Fruit fly (Drosophila melanogaster): ENCODE data around the gene DNAlig3.
A peak's percentile ranks its signal among the peaks of the same experiment; 100 is the strongest.

Gene DNAlig3

dm6 chr3R:12413274-12413958 lies 11.8 kb upstream of the DNAlig3 start, which contains the start of the genes Dip-C and pps (continued):
- no peak for TF ChIP-seq Optix (GFP tag; IDR thresholded peaks at IDR 0.05)
- TF ChIP-seq otp (GFP tag; IDR thresholded peaks at IDR 0.05): no peak
- no peak for TF ChIP-seq CG32772 (GFP tag; IDR thresholded peaks at IDR 0.05)
- no peak for TF ChIP-seq CG33557 (GFP tag; optimal IDR thresholded peaks at IDR 0.05)
- TF ChIP-seq bigmax (GFP tag; optimal IDR thresholded peaks at IDR 0.05): no peak
- no peak for TF ChIP-seq Hr51 (GFP tag; optimal IDR thresholded peaks at IDR 0.05)
- no peak for TF ChIP-seq CG1792 (GFP tag; optimal IDR thresholded peaks at IDR 0.05)
- no peak for TF ChIP-seq CG14667 (GFP tag; IDR thresholded peaks at IDR 0.05)
- TF ChIP-seq HLH4C (GFP tag; IDR thresholded peaks at IDR 0.05; ENCODE audit: partially characterized antibody): peak; percentile 68; the same call in 2 of the 3 replicates
- peak; percentile 46 for TF ChIP-seq phol (tag; optimal IDR thresholded peaks at IDR 0.05)
- no peak for TF ChIP-seq esg (GFP tag; conservative IDR thresholded peaks at IDR 0.05)
- TF ChIP-seq CG10267 (tag; optimal IDR thresholded peaks at IDR 0.05): no peak
- TF ChIP-seq crol (GFP tag; IDR thresholded peaks at IDR 0.05): no peak
- no peak for TF ChIP-seq chm (GFP tag; IDR thresholded peaks at IDR 0.05)
- no peak for TF ChIP-seq yki (optimal IDR thresholded peaks at IDR 0.05)
- TF ChIP-seq CG34422 (GFP tag; IDR thresholded peaks at IDR 0.05): no peak
- no peak for TF ChIP-seq CG7987 (GFP tag; optimal IDR thresholded peaks at IDR 0.05)
- no peak for TF ChIP-seq Ptx1 (GFP tag; IDR thresholded peaks at IDR 0.05)
- TF ChIP-seq CG6791 (GFP tag; IDR thresholded peaks at IDR 0.05; ENCODE audit: partially characterized antibody): peak; percentile 81
- no peak for TF ChIP-seq tap (tag; optimal IDR thresholded peaks at IDR 0.05)
- no peak for TF ChIP-seq CG8281 (tag; optimal IDR thresholded peaks at IDR 0.05)
- TF ChIP-seq CG14050 (GFP tag; IDR thresholded peaks at IDR 0.05): no peak
- no peak for TF ChIP-seq Vsx1 (GFP tag; optimal IDR thresholded peaks at IDR 0.05)
- TF ChIP-seq Ada2b (GFP tag; IDR thresholded peaks at IDR 0.05): no peak
- TF ChIP-seq Gug (GFP tag; IDR thresholded peaks at IDR 0.05): no peak
- no peak for TF ChIP-seq CG14965 (GFP tag; optimal IDR thresholded peaks at IDR 0.05; ENCODE audit: borderline replicate concordance)
- no peak for TF ChIP-seq psq (GFP tag; optimal IDR thresholded peaks at IDR 0.05)
- TF ChIP-seq Sox102F (GFP tag; optimal IDR thresholded peaks at IDR 0.05): no peak
- TF ChIP-seq knrl (GFP tag; IDR thresholded peaks at IDR 0.05; ENCODE audit: partially characterized antibody): peak; percentile 76
- peak; percentile 49 for TF ChIP-seq MESR4 (GFP tag; optimal IDR thresholded peaks at IDR 0.05)
- TF ChIP-seq CG42726 (GFP tag; IDR thresholded peaks at IDR 0.05; ENCODE audit: partially characterized antibody): peak; percentile 52; the same call in 1 of the 2 replicates
- TF ChIP-seq Dad (GFP tag; optimal IDR thresholded peaks at IDR 0.05): no peak
- TF ChIP-seq CG15601 (tag; optimal IDR thresholded peaks at IDR 0.05): no peak
- no peak for TF ChIP-seq CG9932 (GFP tag; IDR thresholded peaks at IDR 0.05)
- TF ChIP-seq Dbx (GFP tag; IDR thresholded peaks at IDR 0.05): no peak
- TF ChIP-seq fd3F (GFP tag; optimal IDR thresholded peaks at IDR 0.05): no peak
- no peak for TF ChIP-seq CG4707 (GFP tag; optimal IDR thresholded peaks at IDR 0.05)
- no peak for TF ChIP-seq CG13296 (GFP tag; optimal IDR thresholded peaks at IDR 0.05)
- TF ChIP-seq MTF-1 (GFP tag; optimal IDR thresholded peaks at IDR 0.05; ENCODE audit: borderline replicate concordance): no peak
- no peak for TF ChIP-seq HmgD (GFP tag; optimal IDR thresholded peaks at IDR 0.05)
- no peak for TF ChIP-seq CG8944 (GFP tag; optimal IDR thresholded peaks at IDR 0.05)
- no peak for TF ChIP-seq run (tag; optimal IDR thresholded peaks at IDR 0.05)
- TF ChIP-seq wdn (GFP tag; IDR thresholded peaks at IDR 0.05): no peak
- no peak for TF ChIP-seq CG8388 (GFP tag; optimal IDR thresholded peaks at IDR 0.05)
- TF ChIP-seq Hmx (GFP tag; optimal IDR thresholded peaks at IDR 0.05): no peak
- TF ChIP-seq nmo (GFP tag; optimal IDR thresholded peaks at IDR 0.05): peak; percentile 40
- no peak for TF ChIP-seq shn (GFP tag; optimal IDR thresholded peaks at IDR 0.05)
- peak; percentile 58 for TF ChIP-seq CG14710 (tag; optimal IDR thresholded peaks at IDR 0.05)
- peak; percentile 52 for TF ChIP-seq CG12391 (tag; optimal IDR thresholded peaks at IDR 0.05)
- no peak for TF ChIP-seq grau (tag; optimal IDR thresholded peaks at IDR 0.05)

Measured in whole organism, embryonic.